Worm (Caenorhabditis elegans) whole organism, young adult: ENCODE results near the gene clc-20.

Experiments
- B0035.1 ChIP-seq: sonication (generic microtip); optimal IDR thresholded peaks from 2 replicates; lab custom pipeline; 2016; ENCODE audit warnings: missing genetic modification characterization, mild to moderate bottlenecking, missing compliant biosample characterization, missing genotype, missing genetic modification reagents
- F10E7.11 ChIP-seq: sonication (generic microtip); optimal IDR thresholded peaks from 2 replicates; lab custom pipeline; 2017; ENCODE audit warnings: mild to moderate bottlenecking, missing genetic modification characterization, moderate library complexity, missing compliant biosample characterization
- F23B12.7 ChIP-seq: sonication (generic microtip); optimal IDR thresholded peaks from 2 replicates; lab custom pipeline; 2017; ENCODE audit warnings: missing genetic modification characterization, mild to moderate bottlenecking, missing compliant biosample characterization, antibody characterized with exemption, moderate library complexity; ENCODE audit not compliant: insufficient read depth
- K11D2.4 ChIP-seq: fragments of 200-800 bp; sonication (Bioruptor generic); IDR thresholded peaks from 2 replicates; pipeline ENCODE4 v1.3.6; 2022; ENCODE audit warnings: missing genetic modification reagents, missing genetic modification characterization, missing compliant biosample characterization
- T07F8.4 ChIP-seq: sonication (generic microtip); optimal IDR thresholded peaks from 2 replicates; lab custom pipeline; 2016; ENCODE audit warnings: mild to moderate bottlenecking, missing genetic modification characterization, moderate library complexity, missing compliant biosample characterization
- Y53F4B.3 ChIP-seq: fragments of 200-800 bp; sonication (Bioruptor generic); IDR thresholded peaks from 2 replicates; pipeline ENCODE4 v1.3.6; 2022; ENCODE audit warnings: missing genetic modification reagents, missing genetic modification characterization, missing compliant biosample characterization
- Y56A3A.18 ChIP-seq: fragments of 200-800 bp; sonication (Bioruptor generic); IDR thresholded peaks from 2 replicates; pipeline ENCODE4 v1.3.6; 2022; ENCODE audit warnings: missing genetic modification reagents, missing genetic modification characterization, missing compliant biosample characterization
- Y67H2A.10 ChIP-seq: fragments of 200-800 bp; sonication (Bioruptor generic); conservative IDR thresholded peaks from 2 replicates; pipeline ENCODE4 v1.3.6; 2022; ENCODE audit warnings: missing genetic modification reagents, missing genetic modification characterization, missing compliant biosample characterization
- Y79H2A.3 ChIP-seq: fragments of 200-800 bp; sonication (Bioruptor generic); conservative IDR thresholded peaks from 2 replicates; pipeline ENCODE4 v1.3.6; 2022; ENCODE audit warnings: missing genetic modification reagents, missing genetic modification characterization, missing compliant biosample characterization
- akir-1 ChIP-seq: fragments of 200-800 bp; sonication (Bioruptor generic); optimal IDR thresholded peaks from 2 replicates; lab custom pipeline; 2018; ENCODE audit warnings: mild to moderate bottlenecking, missing genetic modification characterization, moderate library complexity, missing compliant biosample characterization
- aptf-2 ChIP-seq: fragments of 200-800 bp; sonication (Bioruptor generic); conservative IDR thresholded peaks from 2 replicates; pipeline ENCODE4 v1.3.6; 2022; ENCODE audit warnings: missing genetic modification reagents, missing genetic modification characterization, missing compliant biosample characterization
- aptf-3 ChIP-seq: fragments of 200-800 bp; sonication (Bioruptor generic); IDR thresholded peaks from 2 replicates; pipeline ENCODE4 v1.3.6; 2022; ENCODE audit warnings: missing genetic modification characterization, missing compliant biosample characterization
- attf-5 ChIP-seq: fragments of 200-800 bp; sonication (Bioruptor generic); optimal IDR thresholded peaks from 2 replicates; lab custom pipeline; 2018; ENCODE audit warnings: mild to moderate bottlenecking, missing genetic modification characterization, missing compliant biosample characterization
- attf-6 ChIP-seq: fragments of 200-800 bp; sonication (Bioruptor generic); IDR thresholded peaks from 2 replicates; pipeline ENCODE4 v1.3.6; 2022; ENCODE audit warnings: missing genetic modification reagents, missing genetic modification characterization, missing compliant biosample characterization
- bed-2 ChIP-seq: fragments of 200-800 bp; sonication (Bioruptor generic); IDR thresholded peaks from 2 replicates; pipeline ENCODE4 v1.3.6; 2022; ENCODE audit warnings: missing genetic modification reagents, missing genetic modification characterization, missing compliant biosample characterization
- ceh-58 ChIP-seq: fragments of 200-800 bp; sonication (Bioruptor generic); IDR thresholded peaks from 2 replicates; pipeline ENCODE4 v1.3.6; 2022; ENCODE audit warnings: missing genetic modification characterization, missing compliant biosample characterization
- die-1 ChIP-seq: sonication (generic microtip); optimal IDR thresholded peaks from 2 replicates; lab custom pipeline; 2016; ENCODE audit warnings: missing genotype, mild to moderate bottlenecking, missing genetic modification characterization, missing compliant biosample characterization
- gei-17 ChIP-seq: fragments of 200-800 bp; sonication (Bioruptor generic); optimal IDR thresholded peaks from 2 replicates; lab custom pipeline; 2018; ENCODE audit warnings: mild to moderate bottlenecking, missing genetic modification characterization, missing compliant biosample characterization
- him-1 ChIP-seq: sonication (generic microtip); optimal IDR thresholded peaks from 2 replicates; lab custom pipeline; 2016; ENCODE audit warnings: missing genotype, missing genetic modification reagents, missing genetic modification characterization, missing compliant biosample characterization
- hlh-12 ChIP-seq: sonication (generic microtip); optimal IDR thresholded peaks from 2 replicates; lab custom pipeline; 2016; ENCODE audit warnings: missing genetic modification characterization, missing compliant biosample characterization
- hlh-26 ChIP-seq: fragments of 200-800 bp; sonication (Bioruptor generic); conservative IDR thresholded peaks from 2 replicates; pipeline ENCODE4 v1.3.6; 2022; ENCODE audit warnings: missing genetic modification reagents, missing genetic modification characterization, missing compliant biosample characterization
- let-607 ChIP-seq, 2 experiments: fragments of 200-800 bp in 1 of 2; sonication (Bioruptor generic) in 1 of 2; sonication (generic microtip) in 1 of 2; optimal IDR thresholded peaks; 2 replicates each; lab custom pipeline; 2016 to 2018; ENCODE audit warnings: mild to moderate bottlenecking in 2 of 2, missing compliant biosample characterization in 2 of 2, missing genetic modification characterization in 2 of 2, moderate library complexity in 2 of 2, missing genotype in 1 of 2
- lin-40 ChIP-seq: sonication (generic microtip); optimal IDR thresholded peaks from 2 replicates; lab custom pipeline; 2016; ENCODE audit warnings: missing genetic modification characterization, mild to moderate bottlenecking, missing compliant biosample characterization, missing genotype, missing genetic modification reagents
- lin-54 ChIP-seq: fragments of 200-800 bp; sonication (Bioruptor generic); optimal IDR thresholded peaks from 2 replicates; lab custom pipeline; 2018; ENCODE audit warnings: mild to moderate bottlenecking, missing genetic modification characterization, missing compliant biosample characterization
- lsl-1 ChIP-seq: fragments of 200-800 bp; sonication (Bioruptor generic); optimal IDR thresholded peaks from 2 replicates; lab custom pipeline; 2018; ENCODE audit warnings: mild to moderate bottlenecking, missing genetic modification characterization, moderate library complexity, missing compliant biosample characterization
- madf-8 ChIP-seq: fragments of 200-800 bp; sonication (Bioruptor generic); conservative IDR thresholded peaks from 2 replicates; pipeline ENCODE4 v1.3.6; 2022; ENCODE audit warnings: missing genetic modification reagents, missing genetic modification characterization, missing compliant biosample characterization
- mcd-1 ChIP-seq: fragments of 200-800 bp; sonication (Bioruptor generic); IDR thresholded peaks from 2 replicates; pipeline ENCODE4 v1.3.6; 2022; ENCODE audit warnings: missing genetic modification reagents, missing genetic modification characterization, missing compliant biosample characterization
- nfya-2 ChIP-seq: fragments of 200-800 bp; sonication (Bioruptor generic); IDR thresholded peaks from 2 replicates; pipeline ENCODE4 v1.3.6; 2022; ENCODE audit warnings: missing genetic modification reagents, missing genetic modification characterization, missing compliant biosample characterization
- nfyb-1 ChIP-seq: fragments of 200-800 bp; sonication (Bioruptor generic); IDR thresholded peaks from 2 replicates; pipeline ENCODE4 v1.3.6; 2022; ENCODE audit warnings: missing genetic modification reagents, missing genetic modification characterization, missing compliant biosample characterization
- nhr-179 ChIP-seq: sonication (generic microtip); optimal IDR thresholded peaks from 2 replicates; lab custom pipeline; 2016; ENCODE audit warnings: mild to moderate bottlenecking, missing genetic modification characterization, missing compliant biosample characterization
- pbrm-1 ChIP-seq: fragments of 200-800 bp; sonication (Bioruptor generic); IDR thresholded peaks from 2 replicates; pipeline ENCODE4 v1.3.6; 2022; ENCODE audit warnings: missing genetic modification reagents, missing genetic modification characterization, missing compliant biosample characterization
- rpc-1 ChIP-seq, 2 experiments: fragments of 150-350 bp in 1 of 2; sonication (generic microtip) in 1 of 2; optimal IDR thresholded peaks; 2 replicates each; lab custom pipeline; 2014 to 2018; ENCODE audit warnings: missing biosample characterization in 1 of 2, missing genetic modification characterization in 1 of 2, missing genetic modification reagents in 1 of 2, missing genotype in 1 of 2
- sdz-38 ChIP-seq: sonication (generic microtip); optimal IDR thresholded peaks from 2 replicates; lab custom pipeline; 2016; ENCODE audit warnings: missing genotype, missing genetic modification characterization, missing compliant biosample characterization
- snpc-3.4 ChIP-seq: sonication (generic microtip); optimal IDR thresholded peaks from 2 replicates; lab custom pipeline; 2017; ENCODE audit warnings: missing genetic modification characterization, mild to moderate bottlenecking, missing compliant biosample characterization, antibody characterized with exemption, moderate library complexity, missing genotype, missing genetic modification reagents
- somi-1 ChIP-seq: fragments of 200-800 bp; sonication (Bioruptor generic); optimal IDR thresholded peaks from 2 replicates; lab custom pipeline; 2018; ENCODE audit warnings: mild to moderate bottlenecking, missing genetic modification characterization, missing compliant biosample characterization
- tbx-9 ChIP-seq: sonication (generic microtip); optimal IDR thresholded peaks from 2 replicates; lab custom pipeline; 2016; ENCODE audit warnings: borderline replicate concordance, missing genetic modification characterization, inconsistent platforms, missing compliant biosample characterization
- tlf-1 ChIP-seq: fragments of 200-800 bp; sonication (Bioruptor generic); optimal IDR thresholded peaks from 2 replicates; lab custom pipeline; 2018; ENCODE audit warnings: mild to moderate bottlenecking, missing genetic modification characterization, missing compliant biosample characterization
- unc-62 ChIP-seq: fragments of 150-350 bp; optimal IDR thresholded peaks from 2 replicates; lab custom pipeline; 2014; ENCODE audit warnings: missing biosample characterization, missing genetic modification reagents, missing genetic modification characterization
- xnd-1 ChIP-seq: sonication (generic microtip); optimal IDR thresholded peaks from 2 replicates; lab custom pipeline; 2016; ENCODE audit warnings: missing genotype, missing genetic modification reagents, missing genetic modification characterization, missing compliant biosample characterization
- zim-3 ChIP-seq: sonication (generic microtip); optimal IDR thresholded peaks from 2 replicates; lab custom pipeline; 2017; ENCODE audit warnings: mild to moderate bottlenecking, missing genetic modification characterization, moderate library complexity, missing compliant biosample characterization
- ztf-6 ChIP-seq: fragments of 200-800 bp; sonication (Bioruptor generic); IDR thresholded peaks from 2 replicates; pipeline ENCODE4 v1.3.6; 2022; ENCODE audit warnings: missing genetic modification reagents, missing genetic modification characterization, missing compliant biosample characterization

The clc-20 gene

DNA sequence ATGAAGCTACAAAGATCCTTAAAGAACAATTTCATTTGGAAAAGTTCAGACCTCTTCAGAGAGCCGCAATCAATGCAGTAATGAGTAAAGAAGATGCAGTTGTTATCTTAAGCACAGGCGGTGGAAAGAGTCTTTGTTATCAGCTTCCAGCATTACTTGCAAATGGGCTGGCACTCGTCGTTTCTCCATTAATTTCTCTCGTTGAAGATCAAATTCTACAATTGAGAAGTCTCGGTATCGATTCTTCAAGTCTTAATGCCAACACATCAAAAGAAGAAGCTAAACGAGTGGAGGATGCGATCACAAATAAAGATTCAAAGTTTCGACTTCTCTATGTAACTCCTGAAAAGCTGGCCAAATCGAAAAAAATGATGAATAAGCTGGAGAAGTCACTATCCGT, 15.5 kb upstream of the clc-20 start:
- no peak for TF ChIP-seq aptf-3
- no peak for TF ChIP-seq bed-2 (GFP tag; lab: Robert Waterston, UW)
- TF ChIP-seq xnd-1 (tag; lab: Kevin White, UChicago), result no peak
- no peak for TF ChIP-seq F23B12.7
- no peak for TF ChIP-seq hlh-12 (tag; lab: Kevin White, UChicago)
- no peak for TF ChIP-seq ceh-58 (GFP tag; lab: Robert Waterston, UW)
- no peak for TF ChIP-seq let-607 (tag; optimal IDR thresholded peaks at IDR 0.05; lab: Kevin White, UChicago)
- no peak for TF ChIP-seq attf-6 (GFP tag; lab: Robert Waterston, UW)
- no peak for TF ChIP-seq T07F8.4 (tag; lab: Kevin White, UChicago)
- TF ChIP-seq tbx-9 (tag; lab: Kevin White, UChicago), result no peak
- TF ChIP-seq, all 124 proteins: peak for 0

DNA sequence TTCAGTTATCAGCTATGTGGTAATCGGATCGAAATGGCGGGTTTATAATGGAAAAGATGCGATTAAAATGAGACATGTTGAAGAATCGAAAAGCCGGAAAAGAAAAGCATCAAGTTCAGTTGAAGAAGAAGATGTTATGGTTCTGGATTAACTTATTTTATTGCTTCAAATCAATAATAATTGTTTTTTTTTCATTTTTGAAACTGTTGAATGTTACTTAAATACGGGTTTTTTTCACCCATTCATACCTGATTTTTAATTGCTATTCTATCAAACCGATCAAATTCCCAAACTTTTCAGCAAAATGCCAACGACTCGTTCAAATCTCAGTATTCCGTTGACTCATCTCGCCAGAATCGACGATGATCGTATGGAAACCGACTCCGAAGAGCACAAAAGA, 12.5 kb upstream of the clc-20 start, which contains the start of gene exos-4.2:
TSS of gene exos-4.2 (plus strand) at position 301 of the 400 bp plus-strand sequence.
- no peak for TF ChIP-seq zim-3 (tag; lab: Kevin White, UChicago)
- no peak for TF ChIP-seq gei-17 (GFP tag; lab: Kevin White, UChicago)
- TF ChIP-seq die-1 (tag; lab: Kevin White, UChicago), result no peak
- no peak for TF ChIP-seq lin-54 (GFP tag; lab: Kevin White, UChicago)
- no peak for TF ChIP-seq sdz-38 (tag; lab: Kevin White, UChicago)
- no peak for TF ChIP-seq Y79H2A.3 (GFP tag; lab: Robert Waterston, UW)
- TF ChIP-seq madf-8 (GFP tag; lab: Robert Waterston, UW), result no peak
- TF ChIP-seq Y53F4B.3, result no peak
- TF ChIP-seq him-1 (tag; lab: Kevin White, UChicago), result no peak
- no peak for TF ChIP-seq akir-1 (GFP tag; lab: Kevin White, UChicago)
- TF ChIP-seq B0035.1, result no peak
- no peak for TF ChIP-seq tlf-1 (GFP tag; lab: Kevin White, UChicago)
- no peak for TF ChIP-seq unc-62 (GFP tag; lab: Kevin White, UChicago)
- TF ChIP-seq lin-40 (tag; lab: Kevin White, UChicago), result no peak

DNA sequence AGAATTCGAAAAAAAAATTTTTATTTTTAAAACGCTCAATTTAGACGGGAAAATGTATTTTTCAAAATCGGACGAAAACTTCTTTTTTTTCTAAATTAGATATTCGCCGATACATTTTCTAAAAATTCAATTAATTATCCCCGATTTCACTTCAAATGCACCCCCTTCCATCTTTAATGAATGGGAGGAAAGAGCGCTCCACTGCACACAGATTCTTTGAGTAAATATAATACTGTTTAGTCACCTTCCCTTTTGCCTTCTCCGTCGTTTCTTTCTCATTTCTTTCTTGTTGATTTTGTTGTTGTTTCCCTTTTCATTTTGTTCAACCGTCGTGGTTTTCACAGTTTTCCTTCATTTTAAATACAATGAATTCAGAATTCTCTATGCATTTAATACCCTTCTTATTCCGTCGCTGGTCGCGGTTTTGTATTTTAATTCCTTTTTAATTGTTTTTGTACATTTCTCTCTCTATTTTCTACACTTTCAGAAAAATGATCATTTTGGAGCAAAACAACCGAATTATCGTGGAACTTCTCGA, 10.5 kb upstream of the clc-20 start, which contains the start of gene arx-4:
TSS of gene arx-4 (plus strand) at position 488 of the 538 bp plus-strand sequence.
- TF ChIP-seq nhr-179 (tag; lab: Kevin White, UChicago), result no peak
- peak; percentile 15 for TF ChIP-seq attf-5 (GFP tag; lab: Kevin White, UChicago)
- 0 out of 2 replicates have a peak, but pooled peaks have one; percentile 25 for TF ChIP-seq mcd-1 (GFP tag; lab: Robert Waterston, UW)
- TF ChIP-seq K11D2.4, result no peak

DNA sequence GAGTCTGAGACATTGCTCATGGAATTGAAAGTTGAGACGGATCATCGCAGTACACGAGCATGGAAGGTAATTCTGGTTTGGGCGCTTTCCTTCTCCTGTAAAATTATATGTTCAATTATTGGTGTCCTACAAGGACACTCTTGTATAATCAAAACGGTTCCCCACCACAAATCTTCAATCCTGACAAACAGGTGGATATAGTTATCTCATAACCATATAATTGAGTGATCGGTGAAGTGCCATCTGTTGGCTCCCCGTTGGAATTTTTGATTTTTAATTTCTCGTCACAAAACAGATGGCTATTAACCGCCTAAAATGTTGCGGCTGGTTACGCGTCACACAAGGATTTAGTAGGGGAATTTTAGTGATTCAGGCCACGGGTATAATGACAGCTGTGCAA, 3.5 kb upstream of the clc-20 start:
- TF ChIP-seq ztf-6 (GFP tag; lab: Robert Waterston, UW) (no peak), die-1 (tag; lab: Kevin White, UChicago) (no peak), aptf-2 (no peak), Y67H2A.10 (GFP tag; lab: Robert Waterston, UW) (no peak), snpc-3.4 (tag; lab: Kevin White, UChicago) (no peak), Y56A3A.18 (GFP tag; lab: Robert Waterston, UW) (no peak), lsl-1 (GFP tag; lab: Kevin White, UChicago) (no peak), pbrm-1 (no peak), rpc-1 (optimal IDR thresholded peaks at IDR 0.05; lab: Kevin White, UChicago) (no peak), rpc-1 (tag; optimal IDR thresholded peaks at IDR 0.05; lab: Kevin White, UChicago) (no peak), gei-17 (GFP tag; lab: Kevin White, UChicago) (no peak), hlh-26 (GFP tag; lab: Robert Waterston, UW) (no peak), somi-1 (GFP tag; lab: Kevin White, UChicago) (no peak), nfya-2 (GFP tag; lab: Robert Waterston, UW) (no peak), nfyb-1 (no peak), F10E7.11 (tag; lab: Kevin White, UChicago) (no peak)
- TF ChIP-seq, all 124 proteins: peak for 0
